Worm (Caenorhabditis elegans) whole organism, L1 larva: ENCODE data around the gene F28B4.3.

ENCODE experiments used
- C16A3.4 ChIP-seq: fragments of 150-350 bp; optimal IDR thresholded peaks from 2 replicates; lab custom pipeline; 2014; ENCODE audit warnings: missing biosample characterization, missing genetic modification characterization
- nhr-71 ChIP-seq: sonication (generic microtip); optimal IDR thresholded peaks from 2 replicates; lab custom pipeline; 2016; ENCODE audit warnings: mild to moderate bottlenecking, missing genetic modification characterization, moderate library complexity, missing compliant biosample characterization

- TF ChIP-seq C16A3.4 (tag; lab: Kevin White, UChicago) (no peak), nhr-71 (tag; lab: Kevin White, UChicago) (no peak)
Observed at ce11 chrX:3202350-3202749, 32.9 kb downstream of the F28B4.3 start.
